Worm (Caenorhabditis elegans) whole organism, mixed stage, embryonic: ENCODE measurements around the gene Y81G3A.6.

Source experiments
- elt-3 ChIP-seq: fragments of 150-350 bp; optimal IDR thresholded peaks from 2 replicates; lab custom pipeline; 2014; ENCODE audit warnings: missing biosample characterization, missing genetic modification characterization
- lin-13 ChIP-seq: fragments of 150-350 bp; optimal IDR thresholded peaks from 2 replicates; lab custom pipeline; 2014; ENCODE audit warnings: missing biosample characterization, missing genetic modification characterization
- lin-32 ChIP-seq: fragments of 200-800 bp; sonication (Bioruptor generic); optimal IDR thresholded peaks from 2 replicates; lab custom pipeline; 2018; ENCODE audit warnings: mild to moderate bottlenecking, missing genetic modification characterization, missing compliant biosample characterization
- lsy-2 ChIP-seq: fragments of 150-350 bp; optimal IDR thresholded peaks from 2 replicates; lab custom pipeline; 2014; ENCODE audit warnings: missing biosample characterization, missing genetic modification characterization
- mep-1 ChIP-seq: fragments of 150-350 bp; optimal IDR thresholded peaks from 2 replicates; lab custom pipeline; 2017; ENCODE audit warnings: missing biosample characterization, missing genetic modification reagents, missing genetic modification characterization, inconsistent platforms
- nhr-76 ChIP-seq: sonication (generic microtip); optimal IDR thresholded peaks from 2 replicates; lab custom pipeline; 2017; ENCODE audit warnings: missing biosample characterization, missing genetic modification characterization
- pha-4 ChIP-seq: fragments of 150-350 bp; optimal IDR thresholded peaks from 2 replicates; lab custom pipeline; 2018; ENCODE audit warnings: missing biosample characterization, missing genetic modification reagents, missing genetic modification characterization
- sem-2 ChIP-seq: fragments of 200-800 bp; sonication (Bioruptor generic); optimal IDR thresholded peaks from 2 replicates; lab custom pipeline; 2018; ENCODE audit warnings: mild to moderate bottlenecking, missing genetic modification characterization, missing compliant biosample characterization
- sptf-1 ChIP-seq: sonication (generic microtip); optimal IDR thresholded peaks from 2 replicates; lab custom pipeline; 2017; ENCODE audit warnings: mild to moderate bottlenecking, missing genetic modification characterization, moderate library complexity, missing compliant biosample characterization
- unc-39 ChIP-seq: fragments of 150-350 bp; optimal IDR thresholded peaks from 2 replicates; lab custom pipeline; 2014; ENCODE audit warnings: missing biosample characterization, missing genetic modification characterization
- unc-62 ChIP-seq: fragments of 150-350 bp; optimal IDR thresholded peaks from 2 replicates; lab custom pipeline; 2014; ENCODE audit warnings: missing biosample characterization, missing genetic modification reagents, missing genetic modification characterization
- zip-8 ChIP-seq: fragments of 150-350 bp; optimal IDR thresholded peaks from 2 replicates; lab custom pipeline; 2014; ENCODE audit warnings: missing biosample characterization, missing genetic modification characterization
- ztf-11 ChIP-seq: fragments of 150-350 bp; optimal IDR thresholded peaks from 2 replicates; lab custom pipeline; 2014; ENCODE audit warnings: missing biosample characterization, missing genetic modification characterization

ce11 chrII:13091857-13092256, 9.6 kb upstream of the Y81G3A.6 start:
- no peak for TF ChIP-seq sptf-1 (tag; lab: Kevin White, UChicago)
- TF ChIP-seq unc-62 (GFP tag; lab: Kevin White, UChicago), result no peak
- TF ChIP-seq mep-1 (tag; lab: Kevin White, UChicago), result no peak
- no peak for TF ChIP-seq lin-13
- TF ChIP-seq lsy-2 (tag; lab: Kevin White, UChicago), result no peak
- no peak for TF ChIP-seq lin-32 (GFP tag; lab: Kevin White, UChicago)
- TF ChIP-seq ztf-11, result no peak
- TF ChIP-seq sem-2 (GFP tag; lab: Kevin White, UChicago), result no peak
- peak; percentile 59 for TF ChIP-seq zip-8 (tag; lab: Kevin White, UChicago)
- TF ChIP-seq pha-4 (tag; lab: Kevin White, UChicago), result no peak
- TF ChIP-seq elt-3, result no peak
- no peak for TF ChIP-seq unc-39
- no peak for TF ChIP-seq nhr-76 (tag; lab: Kevin White, UChicago)
